Worm (Caenorhabditis elegans) whole organism, L4 larva: ENCODE measurements around the gene F54A3.5.

Source experiments
- ama-1 ChIP-seq: fragments of 150-350 bp; optimal IDR thresholded peaks from 2 replicates; lab custom pipeline; 2014; ENCODE audit warnings: inconsistent platforms, mixed read lengths
- lin-29 ChIP-seq: fragments of 200-800 bp; sonication (Bioruptor generic); IDR thresholded peaks from 2 replicates; pipeline ENCODE4 v1.3.6; 2022; ENCODE audit warnings: missing genetic modification reagents, missing genetic modification characterization, missing compliant biosample characterization
- nhr-41 ChIP-seq: fragments of 200-800 bp; sonication (Bioruptor generic); IDR thresholded peaks from 2 replicates; pipeline ENCODE4 v1.3.6; 2022; ENCODE audit warnings: missing genetic modification reagents, missing genetic modification characterization, missing compliant biosample characterization
- zip-11 ChIP-seq: fragments of 200-800 bp; sonication (Bioruptor generic); IDR thresholded peaks from 2 replicates; pipeline ENCODE4 v1.3.6; 2022; ENCODE audit warnings: missing genetic modification characterization, missing compliant biosample characterization

DNA sequence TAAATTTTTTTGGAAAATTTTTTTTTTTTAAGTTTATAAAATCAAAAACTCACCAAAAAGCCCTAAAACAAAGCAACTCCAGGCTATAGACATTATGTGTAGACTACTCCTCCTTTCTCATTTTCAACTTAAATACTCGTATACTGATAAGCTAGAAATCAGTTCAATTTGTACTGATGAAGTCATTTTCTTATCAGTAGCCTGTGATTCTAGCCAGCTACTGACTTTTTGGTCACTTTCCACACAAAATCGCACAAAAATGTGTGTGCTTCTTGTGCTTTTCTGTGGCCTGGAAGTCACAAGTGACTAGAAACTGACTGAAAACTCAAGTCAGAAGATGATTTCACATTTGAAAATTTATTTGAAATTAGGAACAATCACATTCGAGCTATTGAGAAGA lies 39.2 kb downstream of the F54A3.5 start, which contains the start of gene gba-2:
- TF ChIP-seq nhr-41 (GFP tag; lab: Robert Waterston, UW) (no peak), ama-1 (no peak), zip-11 (no peak), lin-29 (GFP tag; lab: Robert Waterston, UW) (no peak)
